Worm (Caenorhabditis elegans) whole organism, midembryonic: Measurements from ENCODE around the gene srw-99.

Experiments used
- T22C8.4 ChIP-seq: fragments of 200-800 bp; sonication (Bioruptor generic); IDR thresholded peaks from 2 replicates; pipeline ENCODE4 v1.3.6; 2022; ENCODE audit warnings: missing genetic modification characterization, missing compliant biosample characterization
- cog-1 ChIP-seq: sonication (generic microtip); optimal IDR thresholded peaks from 2 replicates; lab custom pipeline; 2016; ENCODE audit warnings: missing genetic modification characterization, missing compliant biosample characterization
- flt-1 ChIP-seq: fragments of 200-800 bp; sonication (Bioruptor generic); IDR thresholded peaks from 2 replicates; pipeline ENCODE4 v1.3.6; 2022; ENCODE audit warnings: missing genetic modification characterization, missing compliant biosample characterization
- klf-2 ChIP-seq: fragments of 200-800 bp; sonication (Bioruptor generic); conservative IDR thresholded peaks from 2 replicates; pipeline ENCODE4 v1.3.6; 2022; ENCODE audit warnings: missing genetic modification reagents, missing genetic modification characterization, missing compliant biosample characterization
- ref-1 ChIP-seq: fragments of 200-800 bp; sonication (Bioruptor generic); conservative IDR thresholded peaks from 2 replicates; pipeline ENCODE4 v1.3.6; 2022; ENCODE audit warnings: missing genetic modification reagents, missing genetic modification characterization, missing compliant biosample characterization
- tab-1 ChIP-seq: fragments of 200-800 bp; sonication (Bioruptor generic); IDR thresholded peaks from 2 replicates; pipeline ENCODE4 v1.3.6; 2022; ENCODE audit warnings: missing genetic modification characterization, missing compliant biosample characterization
- ztf-23 ChIP-seq: fragments of 200-800 bp; sonication (Bioruptor generic); IDR thresholded peaks from 2 replicates; pipeline ENCODE4 v1.3.6; 2022; ENCODE audit warnings: missing genetic modification reagents, missing genetic modification characterization, missing compliant biosample characterization
- ztf-29 ChIP-seq: fragments of 200-800 bp; sonication (Bioruptor generic); IDR thresholded peaks from 2 replicates; pipeline ENCODE4 v1.3.6; 2022; ENCODE audit warnings: missing genetic modification reagents, missing genetic modification characterization, missing compliant biosample characterization

ce11 chrV:1743205-1743870 is 34.8 kb downstream of the srw-99 start, which contains the start of gene nhr-256:
- TF ChIP-seq flt-1 (GFP tag; lab: Robert Waterston, UW) (no peak), T22C8.4 (GFP tag; lab: Robert Waterston, UW) (no peak), cog-1 (tag; lab: Kevin White, UChicago) (peak; percentile 49), ztf-23 (GFP tag; lab: Robert Waterston, UW) (no peak), tab-1 (no peak), ref-1 (GFP tag; lab: Robert Waterston, UW) (no peak), ztf-29 (peak; percentile 76; the same call in 1 of the 2 replicates), klf-2 (GFP tag; lab: Robert Waterston, UW) (no peak)
